Worm (Caenorhabditis elegans): Measurements from ENCODE around the gene W02D7.6.

W02D7.6 gene

ce11 chrV:8263941-8264340 is 37.4 kb downstream of the W02D7.6 start, which contains the start of gene C16D9.9:
Gene C16D9.9 (plus strand): TSS chrV:8264241.
- TF ChIP-seq nhr-77 (tag; optimal IDR thresholded peaks at IDR 0.05) (no peak), gmeb-1 (tag; optimal IDR thresholded peaks at IDR 0.05) (no peak), alr-1 (tag; optimal IDR thresholded peaks at IDR 0.05) (no peak), snpc-4 (tag; optimal IDR thresholded peaks at IDR 0.05) (no peak), unc-62 (GFP tag; optimal IDR thresholded peaks at IDR 0.05) (no peak)

- TF ChIP-seq skn-1 (tag; optimal IDR thresholded peaks at IDR 0.05) (no peak), sma-3 (GFP tag; optimal IDR thresholded peaks at IDR 0.05) (no peak), nhr-237 (tag; optimal IDR thresholded peaks at IDR 0.05) (no peak), nhr-10 (tag; optimal IDR thresholded peaks at IDR 0.05) (no peak), C34F6.9 (tag; optimal IDR thresholded peaks at IDR 0.05) (no peak), lin-13 (GFP tag; optimal IDR thresholded peaks at IDR 0.05) (no peak), nhr-12 (tag; optimal IDR thresholded peaks at IDR 0.05) (no peak), nhr-6 (tag; optimal IDR thresholded peaks at IDR 0.05) (no peak), Y55F3AM.14 (GFP tag; optimal IDR thresholded peaks at IDR 0.05) (no peak), snpc-4 (tag; optimal IDR thresholded peaks at IDR 0.05) (no peak), ceh-16 (tag; optimal IDR thresholded peaks at IDR 0.05) (no peak), peb-1 (tag; optimal IDR thresholded peaks at IDR 0.05) (no peak), unc-62 (GFP tag; optimal IDR thresholded peaks at IDR 0.05) (no peak), nhr-77 (tag; optimal IDR thresholded peaks at IDR 0.05) (no peak), ama-1 (optimal IDR thresholded peaks at IDR 0.05) (no peak), R02D3.7 (tag; optimal IDR thresholded peaks at IDR 0.05) (no peak), mdl-1 (tag; optimal IDR thresholded peaks at IDR 0.05) (no peak), ceh-82 (tag; optimal IDR thresholded peaks at IDR 0.05) (no peak), zag-1 (tag; optimal IDR thresholded peaks at IDR 0.05) (no peak), ztf-1 (GFP tag; conservative IDR thresholded peaks at IDR 0.05) (no peak)
Measured at ce11 chrV:8263466-8263865, 37.8 kb downstream of the W02D7.6 start, which contains the start of gene C16D9.8. Gene C16D9.8 (minus strand): TSS chrV:8263566.

ce11 chrV:8262212-8262611 is 39.1 kb downstream of the W02D7.6 start:
- TF ChIP-seq peb-1 (tag; optimal IDR thresholded peaks at IDR 0.05) = no peak
- no peak for TF ChIP-seq ceh-82 (tag; optimal IDR thresholded peaks at IDR 0.05)

ce11 chrV:8259016-8259415 is 42.3 kb downstream of the W02D7.6 start, which contains the start of gene C16D9.1:
Gene C16D9.1 (plus strand): TSS chrV:8259316.
- TF ChIP-seq gmeb-1 (tag; optimal IDR thresholded peaks at IDR 0.05) = no peak
- TF ChIP-seq ZK546.5 (tag; optimal IDR thresholded peaks at IDR 0.05) = no peak
- TF ChIP-seq ztf-11 (tag; optimal IDR thresholded peaks at IDR 0.05) = no peak
- TF ChIP-seq dmd-4 (tag; optimal IDR thresholded peaks at IDR 0.05) = no peak
- no peak for TF ChIP-seq R02D3.7 (tag; optimal IDR thresholded peaks at IDR 0.05)
- TF ChIP-seq elt-1 (tag; optimal IDR thresholded peaks at IDR 0.05) = no peak
- no peak for TF ChIP-seq lin-39 (tag; optimal IDR thresholded peaks at IDR 0.05)
- no peak for TF ChIP-seq unc-39 (tag; optimal IDR thresholded peaks at IDR 0.05)

ce11 chrV:8254973-8255372 is 46.3 kb downstream of the W02D7.6 start:
- TF ChIP-seq ztf-1 (GFP tag; conservative IDR thresholded peaks at IDR 0.05) (no peak), lin-11 (tag; optimal IDR thresholded peaks at IDR 0.05) (no peak), zag-1 (tag; optimal IDR thresholded peaks at IDR 0.05) (no peak), peb-1 (tag; optimal IDR thresholded peaks at IDR 0.05) (no peak), snpc-4 (tag; optimal IDR thresholded peaks at IDR 0.05) (no peak), lin-39 (tag; optimal IDR thresholded peaks at IDR 0.05) (no peak), nhr-23 (tag; optimal IDR thresholded peaks at IDR 0.05) (no peak), ceh-82 (tag; optimal IDR thresholded peaks at IDR 0.05) (no peak), mbf-1 (tag; optimal IDR thresholded peaks at IDR 0.05) (no peak), sma-3 (GFP tag; optimal IDR thresholded peaks at IDR 0.05) (no peak), nhr-11 (tag; optimal IDR thresholded peaks at IDR 0.05) (no peak), gmeb-1 (tag; optimal IDR thresholded peaks at IDR 0.05) (no peak), ceh-16 (tag; optimal IDR thresholded peaks at IDR 0.05) (no peak), nhr-237 (tag; optimal IDR thresholded peaks at IDR 0.05) (no peak), ztf-4 (tag; optimal IDR thresholded peaks at IDR 0.05) (no peak), sem-4 (tag; optimal IDR thresholded peaks at IDR 0.05) (no peak)

ce11 chrV:8253946-8254345 is 47.4 kb downstream of the W02D7.6 start:
- no peak for TF ChIP-seq nhr-21 (tag; optimal IDR thresholded peaks at IDR 0.05)
- TF ChIP-seq peb-1 (tag; optimal IDR thresholded peaks at IDR 0.05) = no peak
- no peak for TF ChIP-seq crh-2 (tag; optimal IDR thresholded peaks at IDR 0.05)
- no peak for TF ChIP-seq egl-27 (tag; optimal IDR thresholded peaks at IDR 0.05)
- TF ChIP-seq dmd-4 (tag; optimal IDR thresholded peaks at IDR 0.05) = no peak
- no peak for TF ChIP-seq R02D3.7 (tag; optimal IDR thresholded peaks at IDR 0.05)
- TF ChIP-seq ztf-1 (GFP tag; conservative IDR thresholded peaks at IDR 0.05) = no peak
- TF ChIP-seq zag-1 (tag; optimal IDR thresholded peaks at IDR 0.05) = no peak
- TF ChIP-seq C34F6.9 (tag; optimal IDR thresholded peaks at IDR 0.05) = no peak
- no peak for TF ChIP-seq nhr-6 (tag; optimal IDR thresholded peaks at IDR 0.05)
- no peak for TF ChIP-seq elt-1 (tag; optimal IDR thresholded peaks at IDR 0.05)
- no peak for TF ChIP-seq nhr-237 (tag; optimal IDR thresholded peaks at IDR 0.05)
- no peak for TF ChIP-seq gmeb-1 (tag; optimal IDR thresholded peaks at IDR 0.05)
- no peak for TF ChIP-seq nhr-11 (tag; optimal IDR thresholded peaks at IDR 0.05)
- no peak for TF ChIP-seq F13H6.1 (tag; optimal IDR thresholded peaks at IDR 0.05)
- no peak for TF ChIP-seq ceh-16 (tag; optimal IDR thresholded peaks at IDR 0.05)
- no peak for TF ChIP-seq unc-39 (tag; optimal IDR thresholded peaks at IDR 0.05)
- TF ChIP-seq ama-1 (optimal IDR thresholded peaks at IDR 0.05) = no peak
- no peak for TF ChIP-seq Y55F3AM.14 (GFP tag; optimal IDR thresholded peaks at IDR 0.05)
- no peak for TF ChIP-seq blmp-1 (tag; optimal IDR thresholded peaks at IDR 0.05; ENCODE audit: insufficient read depth)

Data from whole organism, L2 larva.